Fruit fly (Drosophila melanogaster): ENCODE data around the gene Inx5.

The Inx5 gene

dm6 chrX:19146421-19146952, 24.2 kb downstream of the Inx5 start (continued):
- TF ChIP-seq Eip93F (GFP tag; optimal IDR thresholded peaks at IDR 0.05) (no peak), CG6276 (GFP tag; optimal IDR thresholded peaks at IDR 0.05) (peak; percentile 24), CG1621 (tag; optimal IDR thresholded peaks at IDR 0.05) (no peak), esn (GFP tag; optimal IDR thresholded peaks at IDR 0.05) (peak; percentile 37), dac (GFP tag; optimal IDR thresholded peaks at IDR 0.05) (no peak), Met (GFP tag; optimal IDR thresholded peaks at IDR 0.05) (peak; percentile 37), ss (GFP tag; optimal IDR thresholded peaks at IDR 0.05) (peak in 1 of 2 experiments; percentile 6), CG6854 (GFP tag; optimal IDR thresholded peaks at IDR 0.05) (no peak), Gug (GFP tag; IDR thresholded peaks at IDR 0.05) (no peak), Sox15 (GFP tag; optimal IDR thresholded peaks at IDR 0.05) (no peak), vri (GFP tag; optimal IDR thresholded peaks at IDR 0.05) (no peak), fd85E (GFP tag; optimal IDR thresholded peaks at IDR 0.05) (no peak), CG4318 (GFP tag; optimal IDR thresholded peaks at IDR 0.05) (peak; percentile 58), CG8632 (GFP tag; optimal IDR thresholded peaks at IDR 0.05) (peak; percentile 18), CG11902 (GFP tag; optimal IDR thresholded peaks at IDR 0.05) (no peak), Blimp-1 (GFP tag; optimal IDR thresholded peaks at IDR 0.05) (no peak), net (GFP tag; optimal IDR thresholded peaks at IDR 0.05) (peak; percentile 35)

dm6 chrX:19144785-19145422, 25.8 kb downstream of the Inx5 start:
- peak; percentile 40 for TF ChIP-seq topi (GFP tag; optimal IDR thresholded peaks at IDR 0.05)
- peak; percentile 50 for TF ChIP-seq spab (GFP tag; optimal IDR thresholded peaks at IDR 0.05)
- TF ChIP-seq CG7368 (GFP tag; optimal IDR thresholded peaks at IDR 0.05) = peak; percentile 16
- peak; percentile 89 for TF ChIP-seq CG32006 (GFP tag; optimal IDR thresholded peaks at IDR 0.05)
- TF ChIP-seq dsx (GFP tag; optimal IDR thresholded peaks at IDR 0.05; ENCODE audit: poor library complexity, severe bottlenecking) = peak; percentile 47
- no peak for TF ChIP-seq Blimp-1 (GFP tag; optimal IDR thresholded peaks at IDR 0.05)
- TF ChIP-seq Hr4 (GFP tag; optimal IDR thresholded peaks at IDR 0.05) = peak; percentile 73
- peak; percentile 5 for TF ChIP-seq Smox (GFP tag; optimal IDR thresholded peaks at IDR 0.05)
- TF ChIP-seq dac (GFP tag; optimal IDR thresholded peaks at IDR 0.05) = peak; percentile 65
- TF ChIP-seq CG15336 (GFP tag; IDR thresholded peaks at IDR 0.05) = peak; percentile 72
- peak; percentile 62 for TF ChIP-seq CG6276 (GFP tag; optimal IDR thresholded peaks at IDR 0.05)
- peak; percentile 57 for TF ChIP-seq fd59A (GFP tag; optimal IDR thresholded peaks at IDR 0.05)
- TF ChIP-seq CG3919 (GFP tag; optimal IDR thresholded peaks at IDR 0.05) = peak; percentile 67
- peak; percentile 51 for TF ChIP-seq Sox14 (GFP tag; optimal IDR thresholded peaks at IDR 0.05)
- TF ChIP-seq cyc (GFP tag; optimal IDR thresholded peaks at IDR 0.05) = no peak
- peak; percentile 76 for TF ChIP-seq CG4318 (GFP tag; optimal IDR thresholded peaks at IDR 0.05)
- TF ChIP-seq CG31627 (GFP tag; optimal IDR thresholded peaks at IDR 0.05) = no peak
- TF ChIP-seq Hr38 (GFP tag; optimal IDR thresholded peaks at IDR 0.05) = no peak
- TF ChIP-seq Met (GFP tag; optimal IDR thresholded peaks at IDR 0.05) = peak; percentile 43
- no peak for TF ChIP-seq CG11294 (GFP tag; IDR thresholded peaks at IDR 0.05)
- peak; percentile 60 for TF ChIP-seq net (GFP tag; optimal IDR thresholded peaks at IDR 0.05)
- peak; percentile 66 for TF ChIP-seq pdm3 (GFP tag; optimal IDR thresholded peaks at IDR 0.05)
- TF ChIP-seq CG1621 (tag; optimal IDR thresholded peaks at IDR 0.05) = peak; percentile 44
- peak; percentile 24 to 66 for TF ChIP-seq salr (GFP tag; optimal IDR thresholded peaks at IDR 0.05)
- peak; percentile 71 for TF ChIP-seq svp (GFP tag)
- peak; percentile 4 for TF ChIP-seq CG11902 (GFP tag; optimal IDR thresholded peaks at IDR 0.05)
- peak; percentile 22 for TF ChIP-seq lz (GFP tag; optimal IDR thresholded peaks at IDR 0.05)
- TF ChIP-seq Hr39 (GFP tag; optimal IDR thresholded peaks at IDR 0.05) = peak; percentile 18
- peak; percentile 65 for TF ChIP-seq CG3032 (tag; optimal IDR thresholded peaks at IDR 0.05)
- peak; percentile 54 for TF ChIP-seq Lpt (GFP tag; optimal IDR thresholded peaks at IDR 0.05)
- peak; percentile 58 for TF ChIP-seq CG10669 (GFP tag; optimal IDR thresholded peaks at IDR 0.05)
- peak; percentile 62 for TF ChIP-seq CG34406 (GFP tag; optimal IDR thresholded peaks at IDR 0.05)
- TF ChIP-seq Ets96B (tag; optimal IDR thresholded peaks at IDR 0.05) = peak; percentile 62
- peak; percentile 67 for TF ChIP-seq achi (GFP tag; optimal IDR thresholded peaks at IDR 0.05)
- peak; percentile 22; the same call in 1 of the 2 replicates for TF ChIP-seq Gug (GFP tag; IDR thresholded peaks at IDR 0.05)
- TF ChIP-seq CG6854 (GFP tag; optimal IDR thresholded peaks at IDR 0.05) = no peak
- peak; percentile 75 for TF ChIP-seq CG8119 (GFP tag; IDR thresholded peaks at IDR 0.05)
- TF ChIP-seq esn (GFP tag; optimal IDR thresholded peaks at IDR 0.05) = peak; percentile 38
- no peak for TF ChIP-seq Sox15 (GFP tag; optimal IDR thresholded peaks at IDR 0.05)
- TF ChIP-seq fd85E (GFP tag; optimal IDR thresholded peaks at IDR 0.05) = no peak
- peak; percentile 60 for TF ChIP-seq CG6808 (GFP tag; optimal IDR thresholded peaks at IDR 0.05)
- TF ChIP-seq CG6163 (GFP tag; IDR thresholded peaks at IDR 0.05) = peak; percentile 40; the same call in 1 of the 3 replicates
